Fruit fly (Drosophila melanogaster): ENCODE measurements around the gene CG14304.

dm6 chr3R:18580979-18581378 lies 40.1 kb downstream of the CG14304 start:
- TF ChIP-seq psq (optimal IDR thresholded peaks at IDR 0.05) = no peak
- TF ChIP-seq CG8478 (optimal IDR thresholded peaks at IDR 0.05) = no peak
- no peak for TF ChIP-seq usp (GFP tag; optimal IDR thresholded peaks at IDR 0.05)
